Worm (Caenorhabditis elegans) whole organism, L2 larva: ENCODE results near the gene vps-24.
A peak's percentile ranks its signal among the peaks of the same experiment; 100 is the strongest.

Experiments
- R02D3.7 ChIP-seq: fragments of 150-350 bp; optimal IDR thresholded peaks from 2 replicates; lab custom pipeline; 2014; ENCODE audit warnings: missing biosample characterization, missing genetic modification characterization
- aly-2 ChIP-seq: fragments of 150-350 bp; optimal IDR thresholded peaks from 2 replicates; lab custom pipeline; 2014; ENCODE audit warnings: missing biosample characterization, missing genetic modification characterization
- ama-1 ChIP-seq: fragments of 150-350 bp; optimal IDR thresholded peaks from 2 replicates; lab custom pipeline; 2018; ENCODE audit warnings: inconsistent platforms
- dmd-4 ChIP-seq: sonication (generic microtip); optimal IDR thresholded peaks from 2 replicates; lab custom pipeline; 2017; ENCODE audit warnings: missing biosample characterization, missing genetic modification characterization
- fos-1 ChIP-seq: fragments of 150-350 bp; optimal IDR thresholded peaks from 2 replicates; lab custom pipeline; 2014; ENCODE audit warnings: missing biosample characterization, missing genetic modification characterization
- mdl-1 ChIP-seq, 2 experiments: fragments of 150-350 bp in 1 of 2; sonication (generic microtip) in 1 of 2; optimal IDR thresholded peaks; 2 replicates each; lab custom pipeline; 2017; ENCODE audit warnings: missing biosample characterization in 2 of 2, missing genetic modification characterization in 2 of 2
- nhr-12 ChIP-seq: fragments of 150-350 bp; optimal IDR thresholded peaks from 2 replicates; lab custom pipeline; 2014; ENCODE audit warnings: missing biosample characterization, missing genetic modification characterization
- nhr-237 ChIP-seq: fragments of 150-350 bp; optimal IDR thresholded peaks from 2 replicates; lab custom pipeline; 2014; ENCODE audit warnings: missing biosample characterization, missing genetic modification characterization
- nhr-77 ChIP-seq: fragments of 150-350 bp; optimal IDR thresholded peaks from 2 replicates; lab custom pipeline; 2014; ENCODE audit warnings: missing biosample characterization, missing genetic modification characterization
- sma-9 ChIP-seq, 2 experiments: fragments of 150-350 bp in 1 of 2; sonication (generic microtip) in 1 of 2; optimal IDR thresholded peaks; 2 replicates each; lab custom pipeline; 2014 to 2016; ENCODE audit warnings: missing genetic modification characterization in 2 of 2, mild to moderate bottlenecking in 1 of 2, missing biosample characterization in 1 of 2, missing compliant biosample characterization in 1 of 2, missing genetic modification reagents in 1 of 2, moderate library complexity in 1 of 2
- unc-55 ChIP-seq: fragments of 150-350 bp; sonication (generic microtip); optimal IDR thresholded peaks from 3 replicates; lab custom pipeline; 2014; ENCODE audit warnings: missing biosample characterization, missing genetic modification reagents, missing genetic modification characterization
- zag-1 ChIP-seq: fragments of 150-350 bp; optimal IDR thresholded peaks from 2 replicates; lab custom pipeline; 2014; ENCODE audit warnings: missing biosample characterization, missing genetic modification characterization
- ztf-11 ChIP-seq: sonication (generic microtip); optimal IDR thresholded peaks from 2 replicates; lab custom pipeline; 2017; ENCODE audit warnings: missing biosample characterization, missing genetic modification characterization
- ztf-4 ChIP-seq: fragments of 150-350 bp; optimal IDR thresholded peaks from 2 replicates; lab custom pipeline; 2014; ENCODE audit warnings: missing biosample characterization, missing genetic modification characterization

DNA sequence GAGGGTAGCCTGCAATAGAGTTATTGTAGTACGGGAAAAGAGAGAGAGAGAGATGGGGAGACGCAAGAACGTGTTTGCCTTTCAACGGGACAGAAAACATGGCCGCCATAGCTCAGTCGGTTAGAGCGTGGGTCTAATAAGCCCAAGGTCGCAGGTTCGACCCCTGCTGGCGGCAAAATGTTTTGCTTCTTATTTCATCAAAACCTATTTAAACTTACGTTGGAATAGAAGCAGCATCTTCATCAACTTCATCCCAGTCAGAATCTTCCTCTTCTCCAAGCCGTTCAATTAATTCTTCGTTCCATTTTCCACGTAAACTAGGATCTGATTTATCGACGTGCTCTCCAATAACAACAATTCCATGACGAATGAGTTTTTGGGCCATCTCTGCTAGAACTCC lies 38.9 kb downstream of the vps-24 start:
- TF ChIP-seq mdl-1 (tag; optimal IDR thresholded peaks at IDR 0.05; lab: Kevin White, UChicago) = peak in 1 of 2 experiments; percentile 10
- TF ChIP-seq zag-1 (tag; lab: Kevin White, UChicago) = no peak
- no peak for TF ChIP-seq nhr-77 (tag; lab: Kevin White, UChicago)
- no peak for TF ChIP-seq ztf-4 (tag; lab: Kevin White, UChicago)
- no peak for TF ChIP-seq nhr-237 (tag; lab: Kevin White, UChicago)
- peak; percentile 59 for TF ChIP-seq fos-1 (tag; lab: Kevin White, UChicago)
- TF ChIP-seq unc-55 (GFP tag; lab: Kevin White, UChicago) = peak; percentile 55
- TF ChIP-seq dmd-4 (tag; lab: Kevin White, UChicago) = no peak
- no peak for TF ChIP-seq nhr-12 (tag; lab: Kevin White, UChicago)
- no peak for TF ChIP-seq R02D3.7 (tag; lab: Kevin White, UChicago)
- no peak for TF ChIP-seq ama-1 (lab: Kevin White, UChicago)
- no peak for TF ChIP-seq aly-2
- peak; percentile 26 for TF ChIP-seq sma-9 (GFP tag; optimal IDR thresholded peaks at IDR 0.05; lab: Kevin White, UChicago)
- TF ChIP-seq sma-9 (tag; optimal IDR thresholded peaks at IDR 0.05; lab: Kevin White, UChicago) = no peak
- TF ChIP-seq ztf-11 (tag; lab: Kevin White, UChicago) = no peak
